Worm (Caenorhabditis elegans) whole organism, mixed stage, embryonic: Measurements from ENCODE around the gene K11H12.6.

Experiments used
- bed-3 ChIP-seq: fragments of 200-800 bp; sonication (Bioruptor generic); optimal IDR thresholded peaks from 3 replicates; lab custom pipeline; 2018; ENCODE audit warnings: mild to moderate bottlenecking, missing genetic modification characterization, moderate library complexity, missing compliant biosample characterization
- ceh-39 ChIP-seq: fragments of 150-350 bp; optimal IDR thresholded peaks from 2 replicates; lab custom pipeline; 2014; ENCODE audit warnings: missing biosample characterization, missing genetic modification characterization
- ceh-43 ChIP-seq: fragments of 200-800 bp; sonication (Bioruptor generic); optimal IDR thresholded peaks from 2 replicates; lab custom pipeline; 2018; ENCODE audit warnings: mild to moderate bottlenecking, missing genetic modification characterization, moderate library complexity, missing compliant biosample characterization
- ceh-83 ChIP-seq: fragments of 200-800 bp; sonication (Bioruptor generic); optimal IDR thresholded peaks from 2 replicates; lab custom pipeline; 2018; ENCODE audit warnings: mild to moderate bottlenecking, missing genetic modification characterization, missing compliant biosample characterization
- ces-1 ChIP-seq: fragments of 150-350 bp; optimal IDR thresholded peaks from 2 replicates; lab custom pipeline; 2014; ENCODE audit warnings: missing biosample characterization, missing genetic modification reagents, missing genetic modification characterization
- cnd-1 ChIP-seq: fragments of 200-800 bp; sonication (Bioruptor generic); optimal IDR thresholded peaks from 2 replicates; lab custom pipeline; 2018; ENCODE audit warnings: mild to moderate bottlenecking, missing genetic modification characterization, missing compliant biosample characterization
- drap-1 ChIP-seq: fragments of 200-800 bp; sonication (Bioruptor generic); optimal IDR thresholded peaks from 3 replicates; lab custom pipeline; 2018; ENCODE audit warnings: mild to moderate bottlenecking, missing genetic modification characterization, missing compliant biosample characterization
- elt-1 ChIP-seq: sonication (generic microtip); optimal IDR thresholded peaks from 2 replicates; lab custom pipeline; 2017; ENCODE audit warnings: missing genetic modification characterization, mild to moderate bottlenecking, missing compliant biosample characterization, antibody characterized with exemption, moderate library complexity, borderline replicate concordance; ENCODE audit not compliant: insufficient read depth
- flh-1 ChIP-seq: fragments of 200-800 bp; sonication (Bioruptor generic); optimal IDR thresholded peaks from 2 replicates; lab custom pipeline; 2018; ENCODE audit warnings: mild to moderate bottlenecking, missing genetic modification characterization, moderate library complexity, missing compliant biosample characterization
- ham-2 ChIP-seq: fragments of 200-800 bp; sonication (Bioruptor generic); optimal IDR thresholded peaks from 2 replicates; lab custom pipeline; 2018; ENCODE audit warnings: mild to moderate bottlenecking, missing genetic modification characterization, missing compliant biosample characterization
- lin-13 ChIP-seq: fragments of 150-350 bp; optimal IDR thresholded peaks from 2 replicates; lab custom pipeline; 2014; ENCODE audit warnings: missing biosample characterization, missing genetic modification characterization
- lin-32 ChIP-seq: fragments of 200-800 bp; sonication (Bioruptor generic); optimal IDR thresholded peaks from 2 replicates; lab custom pipeline; 2018; ENCODE audit warnings: mild to moderate bottlenecking, missing genetic modification characterization, missing compliant biosample characterization
- lsy-2 ChIP-seq: fragments of 150-350 bp; optimal IDR thresholded peaks from 2 replicates; lab custom pipeline; 2014; ENCODE audit warnings: missing biosample characterization, missing genetic modification characterization
- mab-5 ChIP-seq: fragments of 150-350 bp; optimal IDR thresholded peaks from 2 replicates; lab custom pipeline; 2014; ENCODE audit warnings: missing biosample characterization, missing genetic modification characterization
- mep-1 ChIP-seq: fragments of 150-350 bp; optimal IDR thresholded peaks from 2 replicates; lab custom pipeline; 2017; ENCODE audit warnings: missing biosample characterization, missing genetic modification reagents, missing genetic modification characterization, inconsistent platforms
- mls-2 ChIP-seq: sonication (generic microtip); optimal IDR thresholded peaks from 2 replicates; lab custom pipeline; 2016; ENCODE audit warnings: mild to moderate bottlenecking, missing genetic modification characterization, moderate library complexity, missing compliant biosample characterization
- nhr-2 ChIP-seq: fragments of 150-350 bp; optimal IDR thresholded peaks from 2 replicates; lab custom pipeline; 2014; ENCODE audit warnings: missing biosample characterization, missing genetic modification characterization
- nhr-237 ChIP-seq: fragments of 150-350 bp; optimal IDR thresholded peaks from 2 replicates; lab custom pipeline; 2014; ENCODE audit warnings: missing biosample characterization, missing genetic modification characterization
- nhr-76 ChIP-seq: sonication (generic microtip); optimal IDR thresholded peaks from 2 replicates; lab custom pipeline; 2017; ENCODE audit warnings: missing biosample characterization, missing genetic modification characterization
- pha-4 ChIP-seq: fragments of 150-350 bp; optimal IDR thresholded peaks from 2 replicates; lab custom pipeline; 2018; ENCODE audit warnings: missing biosample characterization, missing genetic modification reagents, missing genetic modification characterization
- sem-2 ChIP-seq: fragments of 200-800 bp; sonication (Bioruptor generic); optimal IDR thresholded peaks from 2 replicates; lab custom pipeline; 2018; ENCODE audit warnings: mild to moderate bottlenecking, missing genetic modification characterization, missing compliant biosample characterization
- snpc-4 ChIP-seq: fragments of 150-350 bp; optimal IDR thresholded peaks from 2 replicates; lab custom pipeline; 2014; ENCODE audit warnings: missing biosample characterization, missing genetic modification characterization
- sptf-1 ChIP-seq: sonication (generic microtip); optimal IDR thresholded peaks from 2 replicates; lab custom pipeline; 2017; ENCODE audit warnings: mild to moderate bottlenecking, missing genetic modification characterization, moderate library complexity, missing compliant biosample characterization
- tbx-8 ChIP-seq: fragments of 200-800 bp; sonication (Bioruptor generic); optimal IDR thresholded peaks from 2 replicates; lab custom pipeline; 2018; ENCODE audit warnings: mild to moderate bottlenecking, missing genetic modification characterization, moderate library complexity, missing compliant biosample characterization
- unc-39 ChIP-seq: fragments of 150-350 bp; optimal IDR thresholded peaks from 2 replicates; lab custom pipeline; 2014; ENCODE audit warnings: missing biosample characterization, missing genetic modification characterization
- unc-62 ChIP-seq: fragments of 150-350 bp; optimal IDR thresholded peaks from 2 replicates; lab custom pipeline; 2014; ENCODE audit warnings: missing biosample characterization, missing genetic modification reagents, missing genetic modification characterization
- zip-8 ChIP-seq: fragments of 150-350 bp; optimal IDR thresholded peaks from 2 replicates; lab custom pipeline; 2014; ENCODE audit warnings: missing biosample characterization, missing genetic modification characterization

Gene K11H12.6

DNA sequence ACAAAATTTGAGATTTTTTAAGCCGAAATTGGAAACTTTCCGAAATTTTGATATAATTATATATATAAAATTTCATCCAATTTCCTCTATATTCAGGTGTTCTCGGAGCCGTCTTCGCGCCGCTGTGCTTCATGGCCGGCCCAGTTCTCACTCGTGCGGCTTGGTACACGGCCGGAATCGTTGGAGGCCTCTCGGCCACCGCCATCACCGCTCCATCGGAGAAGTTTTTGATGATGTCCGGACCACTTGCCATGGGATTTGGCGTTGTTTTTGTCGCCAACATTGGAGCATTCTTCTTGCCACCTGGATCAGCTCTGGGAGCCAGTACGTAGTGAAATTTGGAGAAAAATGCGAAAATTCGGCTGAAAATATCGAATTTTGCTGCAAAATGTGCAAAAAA is 10.0 kb upstream of the K11H12.6 start:
- no peak for TF ChIP-seq mls-2 (tag; lab: Kevin White, UChicago)
- TF ChIP-seq mab-5, result no peak
- no peak for TF ChIP-seq mep-1 (tag; lab: Kevin White, UChicago)
- TF ChIP-seq nhr-2 (tag; lab: Kevin White, UChicago), result no peak
- TF ChIP-seq drap-1 (GFP tag; lab: Kevin White, UChicago), result no peak
- TF ChIP-seq zip-8, result no peak
- TF ChIP-seq, all 35 proteins: peak for 0

DNA sequence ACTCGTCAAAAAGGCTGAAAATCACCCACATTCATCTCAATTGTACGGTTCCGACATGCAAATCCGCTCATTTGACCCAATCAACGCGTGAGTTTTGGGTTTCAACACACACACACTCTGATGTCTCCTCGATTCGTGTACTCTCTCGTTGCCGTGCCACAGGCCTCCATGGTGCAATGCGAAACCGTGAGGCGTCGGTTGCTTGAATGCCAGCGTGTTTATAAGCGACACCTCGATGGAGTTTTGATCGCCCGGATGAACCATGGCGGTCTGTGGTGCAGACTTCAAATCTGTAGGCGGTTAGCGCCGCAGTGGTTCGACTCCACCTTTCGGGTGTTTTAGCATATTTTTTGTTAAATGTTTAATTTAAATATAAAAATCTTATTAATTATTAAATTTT is 9.2 kb upstream of the K11H12.6 start:
- peak; percentile 35 for TF ChIP-seq lin-13 (tag; lab: Kevin White, UChicago)
- peak; percentile 9 for TF ChIP-seq cnd-1 (tag; lab: Kevin White, UChicago)
- peak; percentile 5 for TF ChIP-seq nhr-2 (tag; lab: Kevin White, UChicago)
- no peak for TF ChIP-seq nhr-237 (tag; lab: Kevin White, UChicago)
- peak; percentile 9 for TF ChIP-seq mep-1 (tag; lab: Kevin White, UChicago)
- peak; percentile 24 for TF ChIP-seq pha-4 (tag; lab: Kevin White, UChicago)
- no peak for TF ChIP-seq bed-3
- TF ChIP-seq snpc-4, result no peak
- TF ChIP-seq nhr-76 (tag; lab: Kevin White, UChicago), result no peak

DNA sequence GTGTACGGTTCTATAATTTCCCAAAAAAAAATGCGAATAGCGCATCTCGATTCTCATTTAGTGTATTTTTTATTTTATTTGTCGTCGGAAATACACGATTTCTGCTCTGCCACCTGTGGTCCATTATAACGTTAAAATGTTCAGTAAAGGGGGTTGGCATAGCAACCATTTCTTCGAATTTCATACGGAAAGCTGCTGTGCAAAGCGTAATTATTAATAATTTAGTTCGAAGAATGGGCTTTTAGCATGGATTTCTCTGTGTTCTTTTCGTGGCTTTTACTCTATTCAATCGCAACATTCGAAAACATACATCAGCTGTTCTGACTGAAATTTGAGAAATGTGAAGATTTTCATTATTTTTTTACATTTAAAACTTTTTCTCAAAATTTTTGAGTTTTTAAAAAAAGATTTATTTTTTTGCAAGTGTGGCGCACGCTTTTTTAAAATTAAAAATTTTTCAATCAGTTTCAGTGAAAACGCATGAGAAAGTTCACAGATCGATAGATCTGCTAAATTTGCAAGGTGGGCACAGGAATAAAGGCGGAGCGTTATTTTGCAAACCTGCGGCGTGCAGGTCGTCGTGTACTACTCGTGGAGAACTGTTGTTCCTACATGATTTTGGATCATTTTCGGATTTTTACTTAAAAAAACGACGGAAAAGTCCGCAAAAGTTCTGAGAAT is 8.5 kb upstream of the K11H12.6 start:
- no peak for TF ChIP-seq nhr-76 (tag; lab: Kevin White, UChicago)
- TF ChIP-seq ceh-39 (tag; lab: Kevin White, UChicago), result no peak
- no peak for TF ChIP-seq unc-39 (tag; lab: Kevin White, UChicago)
- TF ChIP-seq ceh-43 (GFP tag; lab: Kevin White, UChicago), result no peak
- TF ChIP-seq mls-2 (tag; lab: Kevin White, UChicago), result no peak
- no peak for TF ChIP-seq elt-1 (tag; lab: Kevin White, UChicago)

DNA sequence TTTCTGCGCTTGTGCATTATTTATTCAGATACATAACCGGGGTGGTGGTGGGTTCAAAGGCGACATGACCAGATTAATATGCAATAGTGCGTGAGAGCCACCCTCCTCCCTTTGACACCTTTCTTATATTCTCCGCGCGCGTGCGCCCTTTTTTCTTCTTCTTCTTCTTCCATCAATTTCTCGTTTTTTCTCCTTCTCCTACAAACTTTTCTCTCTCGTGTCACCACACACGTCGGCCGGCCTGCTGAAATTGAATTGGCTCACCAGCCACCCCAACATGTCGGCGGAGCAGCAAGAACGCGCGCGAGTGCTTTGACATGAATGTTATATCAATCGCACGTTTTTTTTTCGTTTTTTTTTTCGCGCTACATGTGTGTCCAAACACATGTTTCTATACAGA is 7.5 kb upstream of the K11H12.6 start:
- TF ChIP-seq ces-1 (GFP tag; lab: Kevin White, UChicago), result peak; percentile 21
- no peak for TF ChIP-seq unc-39 (tag; lab: Kevin White, UChicago)
- TF ChIP-seq, all 35 proteins: peak for 1

DNA sequence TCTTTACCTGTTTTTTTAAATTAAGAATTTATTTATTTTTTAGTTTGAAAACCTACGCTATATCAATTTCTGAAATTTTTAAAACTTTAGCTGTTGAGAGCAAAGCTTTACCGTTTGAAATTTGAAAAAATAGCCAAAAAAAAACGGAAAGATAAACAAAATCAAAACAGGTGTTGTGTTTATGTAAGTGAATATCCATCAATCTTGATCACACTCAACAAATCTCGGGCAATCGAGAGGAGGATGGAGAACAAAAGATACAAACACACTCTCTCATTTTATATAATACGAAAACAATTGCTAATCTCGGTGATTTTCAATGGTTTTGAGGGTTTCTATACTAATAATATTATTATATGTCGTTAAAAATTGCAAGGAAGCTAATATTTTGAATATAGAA is 5.5 kb upstream of the K11H12.6 start:
- TF ChIP-seq unc-62 (GFP tag; lab: Kevin White, UChicago), result peak; percentile 47
- no peak for TF ChIP-seq ceh-83 (GFP tag; lab: Kevin White, UChicago)
- TF ChIP-seq, all 35 proteins: peak for 1

DNA sequence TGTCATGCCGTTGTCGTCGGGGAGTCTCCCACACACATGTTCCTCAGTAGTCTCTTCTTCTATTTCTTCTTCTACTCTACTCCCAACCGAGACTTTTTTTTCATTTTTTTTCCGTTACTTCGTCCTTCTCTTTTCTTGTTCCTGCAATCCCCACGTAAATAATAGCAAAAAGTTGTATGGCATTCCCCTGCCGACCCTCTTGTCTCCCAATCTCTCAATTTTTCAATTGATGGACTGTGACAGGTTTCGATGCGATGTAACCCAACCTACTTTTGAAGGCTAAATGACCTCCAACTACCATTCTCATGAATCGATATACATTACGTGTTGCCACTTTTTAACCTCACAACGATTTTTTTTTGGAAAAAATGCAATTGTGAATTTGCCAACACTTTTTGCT is 3.0 kb upstream of the K11H12.6 start:
- TF ChIP-seq unc-62 (GFP tag; lab: Kevin White, UChicago) (peak; percentile 31), sptf-1 (tag; lab: Kevin White, UChicago) (no peak)

DNA sequence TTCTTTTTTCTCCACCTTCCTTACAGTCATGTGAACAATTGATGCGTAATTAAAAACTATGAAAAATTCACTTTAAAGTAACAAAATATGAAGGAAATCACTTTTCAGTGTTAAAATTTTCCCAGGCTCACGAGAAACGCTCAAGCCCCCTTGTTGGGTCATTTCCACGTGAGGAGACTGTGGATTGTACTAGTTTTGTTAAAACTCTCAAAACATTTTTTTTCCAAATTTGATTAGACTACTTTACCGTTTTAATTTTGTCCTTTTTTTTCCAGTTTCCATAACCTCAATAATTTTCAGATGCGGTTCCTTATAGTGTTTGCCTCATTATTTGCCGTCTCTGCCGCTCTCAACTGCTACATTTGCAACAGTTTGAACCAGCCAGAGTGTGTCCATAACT is 1.9 kb upstream of the K11H12.6 start, which contains the start of gene K11H12.7:
Gene K11H12.7 (plus strand): TSS at position 301 of the 400 bp plus-strand sequence.
- TF ChIP-seq bed-3 (no peak), flh-1 (GFP tag; lab: Kevin White, UChicago) (no peak), lin-32 (GFP tag; lab: Kevin White, UChicago) (no peak), nhr-237 (tag; lab: Kevin White, UChicago) (no peak), ces-1 (GFP tag; lab: Kevin White, UChicago) (no peak), mep-1 (tag; lab: Kevin White, UChicago) (no peak), ham-2 (no peak), mls-2 (tag; lab: Kevin White, UChicago) (no peak), sptf-1 (tag; lab: Kevin White, UChicago) (no peak), ceh-39 (tag; lab: Kevin White, UChicago) (no peak), snpc-4 (no peak), tbx-8 (no peak), sem-2 (GFP tag; lab: Kevin White, UChicago) (no peak), zip-8 (no peak), lsy-2 (tag; lab: Kevin White, UChicago) (no peak), ceh-83 (GFP tag; lab: Kevin White, UChicago) (no peak)
